Worm (Caenorhabditis elegans) whole organism, L1 larva: ENCODE measurements around the gene B0432.11.

Source experiments
- C16A3.4 ChIP-seq: fragments of 150-350 bp; optimal IDR thresholded peaks from 2 replicates; lab custom pipeline; 2014; ENCODE audit warnings: missing biosample characterization, missing genetic modification characterization
- F16B12.6 ChIP-seq: fragments of 150-350 bp; optimal IDR thresholded peaks from 2 replicates; lab custom pipeline; 2014; ENCODE audit warnings: missing biosample characterization, missing genetic modification characterization
- ama-1 ChIP-seq: fragments of 150-350 bp; optimal IDR thresholded peaks from 2 replicates; lab custom pipeline; 2014
- blmp-1 ChIP-seq: fragments of 150-350 bp; optimal IDR thresholded peaks from 2 replicates; lab custom pipeline; 2014; ENCODE audit warnings: missing biosample characterization, missing genetic modification characterization
- ceh-82 ChIP-seq, 3 experiments: fragments of 150-350 bp in 1 of 3; sonication (generic microtip) in 2 of 3; optimal IDR thresholded peaks; 2 replicates each; lab custom pipeline; 2014 to 2017; ENCODE audit warnings: missing biosample characterization in 3 of 3, missing genetic modification characterization in 3 of 3
- ceh-88 ChIP-seq: fragments of 200-800 bp; sonication (Bioruptor generic); IDR thresholded peaks from 2 replicates; pipeline ENCODE4 v1.3.6; 2022; ENCODE audit warnings: missing genetic modification characterization, missing compliant biosample characterization
- ces-1 ChIP-seq: fragments of 150-350 bp; optimal IDR thresholded peaks from 2 replicates; lab custom pipeline; 2014; ENCODE audit warnings: missing biosample characterization, missing genetic modification reagents, missing genetic modification characterization
- dpl-1 ChIP-seq, 3 experiments: fragments of 150-350 bp in 2 of 3; sonication (generic microtip) in 1 of 3; optimal IDR thresholded peaks; 2 replicates each; lab custom pipeline; 2014 to 2017; ENCODE audit warnings: missing biosample characterization in 3 of 3, missing genetic modification characterization in 3 of 3, missing genetic modification reagents in 3 of 3
- dsc-1 ChIP-seq: sonication (generic microtip); optimal IDR thresholded peaks from 2 replicates; lab custom pipeline; 2016; ENCODE audit warnings: mild to moderate bottlenecking, missing genetic modification characterization, missing compliant biosample characterization
- efl-1 ChIP-seq, 4 experiments: fragments of 150-350 bp; optimal IDR thresholded peaks in 3 of 4; peaks in 1 of 4; 1 replicate in 1 of 4; 2 replicates in 3 of 4; lab custom pipeline; 2014; ENCODE audit warnings: missing biosample characterization in 2 of 4, missing genetic modification characterization in 2 of 4, missing genetic modification reagents in 2 of 4
- egl-13 ChIP-seq: sonication (generic microtip); optimal IDR thresholded peaks from 2 replicates; lab custom pipeline; 2016; ENCODE audit warnings: missing genotype, missing genetic modification reagents, missing genetic modification characterization, missing compliant biosample characterization
- elt-3 ChIP-seq, 6 experiments: fragments of 150-350 bp in 1 of 6; sonication (generic microtip); optimal IDR thresholded peaks; 2 replicates each; lab custom pipeline; 2017 to 2018; ENCODE audit warnings: missing biosample characterization in 6 of 6, missing genetic modification characterization in 6 of 6, inconsistent platforms in 1 of 6
- ets-5 ChIP-seq: fragments of 200-800 bp; sonication (Bioruptor generic); IDR thresholded peaks from 2 replicates; pipeline ENCODE4 v1.3.6; 2022; ENCODE audit warnings: missing genetic modification characterization, missing compliant biosample characterization
- fkh-4 ChIP-seq: sonication (generic microtip); optimal IDR thresholded peaks from 2 replicates; lab custom pipeline; 2016; ENCODE audit warnings: missing compliant biosample characterization, missing genetic modification characterization, borderline replicate concordance
- fkh-8 ChIP-seq: sonication (generic microtip); optimal IDR thresholded peaks from 2 replicates; lab custom pipeline; 2016; ENCODE audit warnings: mild to moderate bottlenecking, missing genetic modification characterization, missing compliant biosample characterization
- fos-1 ChIP-seq: fragments of 150-350 bp; optimal IDR thresholded peaks from 2 replicates; lab custom pipeline; 2014; ENCODE audit warnings: missing biosample characterization, missing genetic modification characterization
- hlh-17 ChIP-seq: fragments of 200-800 bp; sonication (Bioruptor generic); optimal IDR thresholded peaks from 2 replicates; lab custom pipeline; 2018; ENCODE audit warnings: missing genetic modification characterization, mild to moderate bottlenecking, missing compliant biosample characterization, moderate library complexity, borderline replicate concordance
- jun-1 ChIP-seq: fragments of 150-350 bp; optimal IDR thresholded peaks from 2 replicates; lab custom pipeline; 2014; ENCODE audit warnings: missing biosample characterization, missing genetic modification reagents, missing genetic modification characterization
- lin-13 ChIP-seq: fragments of 150-350 bp; optimal IDR thresholded peaks from 2 replicates; lab custom pipeline; 2014; ENCODE audit warnings: missing biosample characterization, missing genetic modification reagents, missing genetic modification characterization
- lin-14 ChIP-seq: fragments of 200-800 bp; sonication (Bioruptor generic); optimal IDR thresholded peaks from 2 replicates; lab custom pipeline; 2018; ENCODE audit warnings: mild to moderate bottlenecking, missing genetic modification characterization, moderate library complexity, missing compliant biosample characterization
- lin-15B ChIP-seq: fragments of 150-350 bp; sonication (generic microtip); optimal IDR thresholded peaks from 3 replicates; lab custom pipeline; 2014; ENCODE audit warnings: missing biosample characterization, missing genetic modification characterization
- lin-35 ChIP-seq, 2 experiments: fragments of 150-350 bp; optimal IDR thresholded peaks; 2 replicates each; lab custom pipeline; 2014; ENCODE audit warnings: missing biosample characterization in 2 of 2, missing genetic modification characterization in 2 of 2, missing genetic modification reagents in 2 of 2
- lir-3 ChIP-seq: sonication (generic microtip); optimal IDR thresholded peaks from 2 replicates; lab custom pipeline; 2016; ENCODE audit warnings: mild to moderate bottlenecking, missing genetic modification characterization, moderate library complexity, missing compliant biosample characterization; ENCODE audit not compliant: poor library complexity
- lsy-2 ChIP-seq, 2 experiments: fragments of 150-350 bp; optimal IDR thresholded peaks; 2 replicates each; lab custom pipeline; 2014; ENCODE audit warnings: missing biosample characterization in 2 of 2, missing genetic modification characterization in 2 of 2
- mef-2 ChIP-seq: fragments of 150-350 bp; optimal IDR thresholded peaks from 2 replicates; lab custom pipeline; 2014; ENCODE audit warnings: missing biosample characterization, missing genetic modification characterization
- mep-1 ChIP-seq: fragments of 150-350 bp; optimal IDR thresholded peaks from 2 replicates; lab custom pipeline; 2014; ENCODE audit warnings: missing biosample characterization, missing genetic modification characterization
- nhr-12 ChIP-seq: sonication (generic microtip); optimal IDR thresholded peaks from 2 replicates; lab custom pipeline; 2017; ENCODE audit warnings: missing biosample characterization, missing genetic modification characterization
- nhr-20 ChIP-seq: sonication (generic microtip); optimal IDR thresholded peaks from 2 replicates; lab custom pipeline; 2016; ENCODE audit warnings: mild to moderate bottlenecking, missing genetic modification characterization, missing compliant biosample characterization
- nhr-71 ChIP-seq: sonication (generic microtip); optimal IDR thresholded peaks from 2 replicates; lab custom pipeline; 2016; ENCODE audit warnings: mild to moderate bottlenecking, missing genetic modification characterization, moderate library complexity, missing compliant biosample characterization
- nhr-77 ChIP-seq: fragments of 150-350 bp; optimal IDR thresholded peaks from 2 replicates; lab custom pipeline; 2014; ENCODE audit warnings: missing biosample characterization, missing genetic modification characterization
- nhr-85 ChIP-seq: sonication (generic microtip); peaks from one replicate; lab custom pipeline; 2016; ENCODE audit warnings: missing genetic modification characterization, inconsistent platforms, missing compliant biosample characterization
- nhr-90 ChIP-seq: sonication (generic microtip); optimal IDR thresholded peaks from 2 replicates; lab custom pipeline; 2016; ENCODE audit warnings: mild to moderate bottlenecking, missing genetic modification characterization, missing compliant biosample characterization; ENCODE audit not compliant: poor library complexity
- rnt-1 ChIP-seq: sonication (generic microtip); optimal IDR thresholded peaks from 2 replicates; lab custom pipeline; 2016; ENCODE audit warnings: mild to moderate bottlenecking, missing genetic modification characterization, moderate library complexity, missing compliant biosample characterization
- snu-23 ChIP-seq: sonication (generic microtip); optimal IDR thresholded peaks from 2 replicates; lab custom pipeline; 2016; ENCODE audit warnings: missing genetic modification characterization, missing compliant biosample characterization
- tbx-2 ChIP-seq: sonication (generic microtip); optimal IDR thresholded peaks from 2 replicates; lab custom pipeline; 2016; ENCODE audit warnings: missing genetic modification characterization, missing compliant biosample characterization
- tlp-1 ChIP-seq: fragments of 150-350 bp; optimal IDR thresholded peaks from 2 replicates; lab custom pipeline; 2014; ENCODE audit warnings: missing biosample characterization, missing genetic modification characterization
- zip-4 ChIP-seq: fragments of 200-800 bp; sonication (Bioruptor generic); optimal IDR thresholded peaks from 2 replicates; lab custom pipeline; 2018; ENCODE audit warnings: mild to moderate bottlenecking, missing genetic modification characterization, moderate library complexity, missing compliant biosample characterization

Gene B0432.11

DNA sequence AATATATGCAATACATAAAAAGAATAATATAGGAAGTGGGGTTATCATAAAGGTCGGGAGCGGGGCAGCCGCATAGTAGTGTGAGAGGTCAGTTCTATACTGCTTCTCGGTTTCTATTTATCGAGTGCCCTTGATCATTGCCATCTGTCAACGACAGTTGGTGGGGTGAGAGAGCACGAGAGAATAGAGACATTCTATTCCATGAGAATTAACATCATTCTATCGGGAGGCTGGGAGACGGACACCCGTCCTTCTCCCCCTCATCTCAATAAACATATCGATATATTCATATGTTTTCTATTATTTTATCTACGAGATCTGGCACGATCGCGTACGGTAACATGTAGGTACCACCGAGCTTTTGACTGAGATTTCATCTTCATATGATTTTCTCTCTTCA lies 17.6 kb upstream of the B0432.11 start, which contains the start of gene mps-2:
mps-2 (minus strand) TSS at position 101 of the 400 bp plus-strand sequence.
- TF ChIP-seq nhr-71 (tag; lab: Kevin White, UChicago), result peak; percentile 8
- TF ChIP-seq dsc-1 (tag; lab: Kevin White, UChicago), result peak; percentile 46

DNA sequence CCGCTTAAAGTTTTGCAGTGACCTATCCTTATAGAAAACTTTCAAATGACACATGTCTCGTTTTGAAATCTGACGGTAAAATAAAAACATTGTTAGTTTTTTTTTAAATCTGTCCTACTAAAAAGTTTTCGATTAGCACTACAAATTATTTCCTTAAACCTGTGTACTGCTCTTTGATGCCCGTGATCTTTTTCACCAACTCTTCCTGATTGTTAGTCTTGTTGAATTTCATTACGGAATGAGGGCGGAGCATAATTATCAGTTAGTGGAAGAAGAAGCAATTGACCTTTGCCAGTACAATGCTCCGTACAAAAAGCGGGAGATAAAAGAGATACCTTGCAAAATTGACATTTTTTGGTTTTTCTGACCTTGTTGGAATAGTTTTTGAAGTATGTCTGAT lies 12.6 kb upstream of the B0432.11 start, which contains the start of gene K01A2.4:
K01A2.4 (plus strand) TSS at position 301 of the 400 bp plus-strand sequence.
- no peak for TF ChIP-seq tbx-2

DNA sequence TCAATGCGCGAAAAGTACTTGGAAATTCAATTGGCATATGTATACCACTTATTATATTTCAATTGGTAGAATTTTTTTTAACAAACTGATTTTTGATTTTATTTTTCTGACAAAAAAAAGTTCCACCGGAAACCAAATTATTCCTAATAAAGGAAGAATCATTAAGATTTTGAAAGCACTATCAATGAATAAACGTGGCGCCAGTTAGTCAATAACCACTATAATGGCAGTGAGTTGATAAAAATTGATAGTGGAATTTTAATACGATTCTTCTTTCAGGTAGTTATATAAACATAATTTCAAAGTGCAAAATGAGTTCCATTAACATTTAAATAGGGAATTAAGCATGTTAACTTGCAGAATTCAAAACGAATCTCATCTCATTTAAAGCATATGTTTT lies 11.1 kb upstream of the B0432.11 start, which contains the start of gene col-69:
col-69 (minus strand) TSS at position 101 of the 400 bp plus-strand sequence.
- no peak for TF ChIP-seq mef-2 (tag; lab: Kevin White, UChicago)
- no peak for TF ChIP-seq efl-1 (optimal IDR thresholded peaks at IDR 0.05; lab: Kevin White, UChicago)
- TF ChIP-seq efl-1 (GFP tag; optimal IDR thresholded peaks at IDR 0.05 in 1 of 2; lab: Kevin White, UChicago), result peak in 1 of 2 experiments; percentile 17

ce11 chrII:303927-304711 lies 9.6 kb upstream of the B0432.11 start:
- no peak for TF ChIP-seq jun-1 (tag; lab: Kevin White, UChicago)
- TF ChIP-seq fkh-4 (tag; lab: Kevin White, UChicago), result no peak
- no peak for TF ChIP-seq egl-13 (tag; lab: Kevin White, UChicago)
- TF ChIP-seq nhr-90 (tag; lab: Kevin White, UChicago), result no peak
- no peak for TF ChIP-seq F16B12.6 (tag; lab: Kevin White, UChicago)
- TF ChIP-seq ces-1, result no peak
- no peak for TF ChIP-seq nhr-12 (tag; lab: Kevin White, UChicago)
- TF ChIP-seq, all 84 proteins: peak for 0

- TF ChIP-seq lin-13, result no peak
- peak; percentile 48 for TF ChIP-seq mep-1
- TF ChIP-seq hlh-17 (GFP tag; lab: Kevin White, UChicago), result no peak
- peak; percentile 36 for TF ChIP-seq nhr-20 (tag; lab: Kevin White, UChicago)
- TF ChIP-seq lir-3 (tag; lab: Kevin White, UChicago), result peak; percentile 6
- no peak for TF ChIP-seq nhr-90 (tag; lab: Kevin White, UChicago)
- peak; percentile 7 for TF ChIP-seq rnt-1 (tag; lab: Kevin White, UChicago)
- no peak for TF ChIP-seq zip-4 (GFP tag; lab: Kevin White, UChicago)
- TF ChIP-seq lin-15B, result no peak
- TF ChIP-seq snu-23 (GFP tag; lab: Kevin White, UChicago), result no peak
- TF ChIP-seq dpl-1 (GFP tag; optimal IDR thresholded peaks at IDR 0.05; lab: Kevin White, UChicago), result peak in 1 of 3 experiments; percentile 2
- TF ChIP-seq nhr-85, result peak; percentile 91
- peak; percentile 2 for TF ChIP-seq C16A3.4 (tag; lab: Kevin White, UChicago)
- TF ChIP-seq ets-5 (GFP tag; lab: Robert Waterston, UW), result no peak
- peak; percentile 79 for TF ChIP-seq lin-14
- no peak for TF ChIP-seq nhr-77 (tag; lab: Kevin White, UChicago)
- no peak for TF ChIP-seq tlp-1 (tag; lab: Kevin White, UChicago)
- TF ChIP-seq blmp-1, result peak; percentile 99
- TF ChIP-seq jun-1 (tag; lab: Kevin White, UChicago), result no peak
- TF ChIP-seq lin-35 (GFP tag; optimal IDR thresholded peaks at IDR 0.05; lab: Kevin White, UChicago), result peak in 1 of 2 experiments; percentile 8
- TF ChIP-seq fkh-8 (tag; lab: Kevin White, UChicago), result no peak
- peak in 2 of 6 experiments; percentile 11 to 35 for TF ChIP-seq elt-3 (tag; optimal IDR thresholded peaks at IDR 0.05; lab: Kevin White, UChicago)
- no peak for TF ChIP-seq fos-1
- TF ChIP-seq egl-13 (tag; lab: Kevin White, UChicago), result no peak
- TF ChIP-seq ceh-82 (tag; optimal IDR thresholded peaks at IDR 0.05; lab: Kevin White, UChicago), result peak in 1 of 3 experiments; percentile 1
- no peak for TF ChIP-seq lsy-2 (tag; optimal IDR thresholded peaks at IDR 0.05; lab: Kevin White, UChicago)
- no peak for TF ChIP-seq ama-1 (lab: Kevin White, UChicago)
- no peak for TF ChIP-seq ceh-88 (GFP tag; lab: Robert Waterston, UW)
Measured at ce11 chrII:300977-301772, 6.7 kb upstream of the B0432.11 start, which contains the start of gene K01A2.5. TSS of gene K01A2.5 (plus strand) at chrII:301273.
